Fruit fly (Drosophila melanogaster): ENCODE data around the gene CG31673.

CG31673 gene

dm6 chr2L:20840462-20841038 is 11.1 kb downstream of the CG31673 start, which contains the start of gene CG31676:
TSS of gene CG31676 (plus strand) at chr2L:20840750.
- TF ChIP-seq Hr38 (GFP tag; optimal IDR thresholded peaks at IDR 0.05): no peak
- no peak for TF ChIP-seq acj6 (GFP tag; optimal IDR thresholded peaks at IDR 0.05)
- TF ChIP-seq Eip78C (GFP tag): peak; percentile 73
- no peak for TF ChIP-seq Ets96B (tag; optimal IDR thresholded peaks at IDR 0.05)
- TF ChIP-seq CG6163 (GFP tag; IDR thresholded peaks at IDR 0.05): 0 out of 3 replicates have a peak, but pooled peaks have one; percentile 36
- TF ChIP-seq CG3919 (GFP tag; optimal IDR thresholded peaks at IDR 0.05): no peak
- no peak for TF ChIP-seq Gug (GFP tag; IDR thresholded peaks at IDR 0.05)
- TF ChIP-seq Smox (GFP tag; optimal IDR thresholded peaks at IDR 0.05): no peak
- TF ChIP-seq CG8119 (GFP tag; IDR thresholded peaks at IDR 0.05): 0 out of 3 replicates have a peak, but pooled peaks have one; percentile 19
- no peak for TF ChIP-seq CG7368 (GFP tag; optimal IDR thresholded peaks at IDR 0.05)
- TF ChIP-seq Blimp-1 (GFP tag; optimal IDR thresholded peaks at IDR 0.05): no peak
- TF ChIP-seq CG9139 (GFP tag; optimal IDR thresholded peaks at IDR 0.05): no peak
- no peak for TF ChIP-seq CG31627 (GFP tag; optimal IDR thresholded peaks at IDR 0.05)
- TF ChIP-seq eg (GFP tag; IDR thresholded peaks at IDR 0.05): peak; percentile 5; the same call in 1 of the 3 replicates
- TF ChIP-seq CG4318 (GFP tag; optimal IDR thresholded peaks at IDR 0.05): no peak
- TF ChIP-seq Ets21C (GFP tag; optimal IDR thresholded peaks at IDR 0.05): no peak
- no peak for TF ChIP-seq CG11762 (GFP tag; optimal IDR thresholded peaks at IDR 0.05; ENCODE audit: insufficient read depth)
- no peak for TF ChIP-seq fd59A (GFP tag; optimal IDR thresholded peaks at IDR 0.05)
- no peak for TF ChIP-seq Sox102F (GFP tag; optimal IDR thresholded peaks at IDR 0.05)
- no peak for TF ChIP-seq CG6276 (GFP tag; optimal IDR thresholded peaks at IDR 0.05)

DNA sequence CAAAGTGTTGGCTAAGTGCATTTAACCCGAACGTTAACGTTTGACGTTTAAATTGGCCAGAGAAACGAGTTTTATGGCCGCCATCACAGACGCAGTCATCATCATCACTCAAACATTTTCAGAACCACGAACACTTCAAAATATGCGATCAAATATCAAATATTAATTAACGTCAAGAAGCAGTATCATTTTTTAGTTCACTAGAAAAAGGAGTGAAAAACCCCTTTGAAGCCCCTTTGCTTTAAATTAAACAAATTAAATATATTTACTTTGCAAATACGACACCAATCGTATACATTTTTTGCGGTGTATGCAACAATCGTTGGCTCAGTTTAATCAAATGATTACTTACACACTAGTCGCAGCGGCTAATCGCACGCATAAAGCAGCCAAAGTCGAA is 15.0 kb downstream of the CG31673 start:
- TF ChIP-seq achi (GFP tag; optimal IDR thresholded peaks at IDR 0.05): peak; percentile 15
- TF ChIP-seq Hr4 (GFP tag; optimal IDR thresholded peaks at IDR 0.05): peak; percentile 69
- no peak for TF ChIP-seq topi (GFP tag; optimal IDR thresholded peaks at IDR 0.05)
- peak in 1 of 2 experiments; percentile 57 for TF ChIP-seq salr (GFP tag; optimal IDR thresholded peaks at IDR 0.05)
- peak; percentile 64 for TF ChIP-seq Eip78C (GFP tag)
- TF ChIP-seq CG15336 (GFP tag; IDR thresholded peaks at IDR 0.05): peak; percentile 59
- TF ChIP-seq OdsH (GFP tag; optimal IDR thresholded peaks at IDR 0.05): peak; percentile 25
- no peak for TF ChIP-seq CG1621 (tag; optimal IDR thresholded peaks at IDR 0.05)
- peak; percentile 28 for TF ChIP-seq CG4318 (GFP tag; optimal IDR thresholded peaks at IDR 0.05)
- TF ChIP-seq CG3919 (GFP tag; optimal IDR thresholded peaks at IDR 0.05): no peak
- peak; percentile 51; the same call in 2 of the 3 replicates for TF ChIP-seq CG8119 (GFP tag; IDR thresholded peaks at IDR 0.05)
- peak; percentile 25 for TF ChIP-seq pdm3 (GFP tag; optimal IDR thresholded peaks at IDR 0.05)
- peak; percentile 4 for TF ChIP-seq net (GFP tag; optimal IDR thresholded peaks at IDR 0.05)
- peak; percentile 51 for TF ChIP-seq CG6276 (GFP tag; optimal IDR thresholded peaks at IDR 0.05)
- TF ChIP-seq CG6792 (GFP tag; optimal IDR thresholded peaks at IDR 0.05): no peak
- peak; percentile 72 for TF ChIP-seq CG32006 (GFP tag; optimal IDR thresholded peaks at IDR 0.05)
- no peak for TF ChIP-seq dsx (GFP tag; optimal IDR thresholded peaks at IDR 0.05; ENCODE audit: poor library complexity, severe bottlenecking)
- TF ChIP-seq Lpt (GFP tag; optimal IDR thresholded peaks at IDR 0.05): peak; percentile 11
- peak; percentile 64 for TF ChIP-seq eg (GFP tag; IDR thresholded peaks at IDR 0.05)
- TF ChIP-seq fd85E (GFP tag; optimal IDR thresholded peaks at IDR 0.05): no peak

DNA sequence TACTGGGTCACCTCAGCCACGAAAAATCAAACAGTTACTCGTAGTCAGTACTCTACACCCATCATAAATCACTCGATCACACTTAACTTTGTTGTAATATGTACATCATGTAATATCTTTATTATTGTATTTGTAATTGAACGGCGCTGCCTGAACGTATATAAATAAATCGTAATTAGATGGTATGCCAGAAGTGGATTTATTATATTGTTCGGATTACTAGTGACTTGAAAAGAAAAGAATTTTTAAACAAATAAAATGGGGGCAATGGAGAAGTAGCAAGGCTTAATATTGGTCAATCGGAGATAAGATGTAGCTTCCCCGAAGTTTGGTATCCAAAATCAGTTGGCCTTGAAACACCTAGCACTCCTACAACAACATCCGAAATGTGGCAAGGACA is 19.6 kb downstream of the CG31673 start, which contains the start of gene CG14402:
Gene CG14402, plus strand, starts transcription at position 301 of the 400 bp plus-strand sequence.
- TF ChIP-seq CG8319 (GFP tag; optimal IDR thresholded peaks at IDR 0.05) (no peak), CG10631 (GFP tag; optimal IDR thresholded peaks at IDR 0.05) (no peak), svp (GFP tag) (no peak), CG6854 (GFP tag; optimal IDR thresholded peaks at IDR 0.05) (no peak), topi (GFP tag; optimal IDR thresholded peaks at IDR 0.05) (no peak), CG3919 (GFP tag; optimal IDR thresholded peaks at IDR 0.05) (no peak), CG7368 (GFP tag; optimal IDR thresholded peaks at IDR 0.05) (no peak)
